Worm (Caenorhabditis elegans) whole organism, L1 larva: ENCODE measurements around the gene C31E10.5.

Source experiments
- C16A3.4 ChIP-seq: fragments of 150-350 bp; optimal IDR thresholded peaks from 2 replicates; lab custom pipeline; 2014; ENCODE audit warnings: missing biosample characterization, missing genetic modification characterization
- C34B4.2 ChIP-seq: sonication (generic microtip); optimal IDR thresholded peaks from 2 replicates; lab custom pipeline; 2017; ENCODE audit warnings: mild to moderate bottlenecking, missing genetic modification characterization, missing compliant biosample characterization
- aha-1 ChIP-seq: fragments of 150-350 bp; optimal IDR thresholded peaks from 2 replicates; lab custom pipeline; 2014; ENCODE audit warnings: missing biosample characterization, missing genetic modification characterization
- alr-1 ChIP-seq: fragments of 200-800 bp; sonication (Bioruptor generic); optimal IDR thresholded peaks from 2 replicates; lab custom pipeline; 2018; ENCODE audit warnings: borderline replicate concordance, mild to moderate bottlenecking, missing genetic modification characterization, missing compliant biosample characterization
- ceh-88 ChIP-seq: fragments of 200-800 bp; sonication (Bioruptor generic); IDR thresholded peaks from 2 replicates; pipeline ENCODE4 v1.3.6; 2022; ENCODE audit warnings: missing genetic modification characterization, missing compliant biosample characterization
- dsc-1 ChIP-seq: sonication (generic microtip); optimal IDR thresholded peaks from 2 replicates; lab custom pipeline; 2016; ENCODE audit warnings: mild to moderate bottlenecking, missing genetic modification characterization, missing compliant biosample characterization
- efl-1 ChIP-seq, 4 experiments: fragments of 150-350 bp; optimal IDR thresholded peaks in 3 of 4; peaks in 1 of 4; 1 replicate in 1 of 4; 2 replicates in 3 of 4; lab custom pipeline; 2014; ENCODE audit warnings: missing biosample characterization in 2 of 4, missing genetic modification characterization in 2 of 4, missing genetic modification reagents in 2 of 4
- efl-3 ChIP-seq: fragments of 200-800 bp; sonication (Bioruptor generic); optimal IDR thresholded peaks from 2 replicates; lab custom pipeline; 2018; ENCODE audit warnings: mild to moderate bottlenecking, missing genetic modification characterization, missing compliant biosample characterization
- fkh-8 ChIP-seq: sonication (generic microtip); optimal IDR thresholded peaks from 2 replicates; lab custom pipeline; 2016; ENCODE audit warnings: mild to moderate bottlenecking, missing genetic modification characterization, missing compliant biosample characterization
- grh-1 ChIP-seq: fragments of 200-800 bp; sonication (Bioruptor generic); IDR thresholded peaks from 2 replicates; pipeline ENCODE4 v1.3.6; 2022; ENCODE audit warnings: missing genetic modification reagents, missing genetic modification characterization, missing compliant biosample characterization
- hlh-4 ChIP-seq: sonication (generic microtip); optimal IDR thresholded peaks from 2 replicates; lab custom pipeline; 2016; ENCODE audit warnings: mild to moderate bottlenecking, missing genetic modification characterization, missing compliant biosample characterization
- hpl-2 ChIP-seq: fragments of 150-350 bp; optimal IDR thresholded peaks from 2 replicates; lab custom pipeline; 2014; ENCODE audit warnings: missing biosample characterization, missing genetic modification reagents, missing genetic modification characterization
- lin-13 ChIP-seq: fragments of 150-350 bp; optimal IDR thresholded peaks from 2 replicates; lab custom pipeline; 2014; ENCODE audit warnings: missing biosample characterization, missing genetic modification reagents, missing genetic modification characterization
- lin-14 ChIP-seq: fragments of 200-800 bp; sonication (Bioruptor generic); optimal IDR thresholded peaks from 2 replicates; lab custom pipeline; 2018; ENCODE audit warnings: mild to moderate bottlenecking, missing genetic modification characterization, moderate library complexity, missing compliant biosample characterization
- lin-39 ChIP-seq: fragments of 150-350 bp; optimal IDR thresholded peaks from 2 replicates; lab custom pipeline; 2014; ENCODE audit warnings: missing biosample characterization, missing genetic modification reagents, missing genetic modification characterization
- mep-1 ChIP-seq: fragments of 150-350 bp; optimal IDR thresholded peaks from 2 replicates; lab custom pipeline; 2014; ENCODE audit warnings: missing biosample characterization, missing genetic modification characterization
- nhr-11 ChIP-seq: fragments of 150-350 bp; optimal IDR thresholded peaks from 2 replicates; lab custom pipeline; 2014; ENCODE audit warnings: missing biosample characterization, missing genetic modification characterization
- nhr-77 ChIP-seq: fragments of 150-350 bp; optimal IDR thresholded peaks from 2 replicates; lab custom pipeline; 2014; ENCODE audit warnings: missing biosample characterization, missing genetic modification characterization
- pqm-1 ChIP-seq: sonication (generic microtip); optimal IDR thresholded peaks from 3 replicates; lab custom pipeline; 2017; ENCODE audit warnings: missing biosample characterization, missing genetic modification characterization
- rnt-1 ChIP-seq: sonication (generic microtip); optimal IDR thresholded peaks from 2 replicates; lab custom pipeline; 2016; ENCODE audit warnings: mild to moderate bottlenecking, missing genetic modification characterization, moderate library complexity, missing compliant biosample characterization
- skn-1 ChIP-seq: fragments of 150-350 bp; optimal IDR thresholded peaks from 2 replicates; lab custom pipeline; 2014; ENCODE audit warnings: missing biosample characterization, missing genetic modification characterization
- snu-23 ChIP-seq: sonication (generic microtip); optimal IDR thresholded peaks from 2 replicates; lab custom pipeline; 2016; ENCODE audit warnings: missing genetic modification characterization, missing compliant biosample characterization
- sup-37 ChIP-seq: fragments of 200-800 bp; sonication (Bioruptor generic); optimal IDR thresholded peaks from 2 replicates; lab custom pipeline; 2018; ENCODE audit warnings: mild to moderate bottlenecking, missing genetic modification characterization, missing compliant biosample characterization
- swsn-7 ChIP-seq: sonication (generic microtip); optimal IDR thresholded peaks from 2 replicates; lab custom pipeline; 2016; ENCODE audit warnings: missing genetic modification characterization, missing compliant biosample characterization
- xbp-1 ChIP-seq: sonication (generic microtip); optimal IDR thresholded peaks from 2 replicates; lab custom pipeline; 2016; ENCODE audit warnings: missing genetic modification characterization, missing compliant biosample characterization
- ztf-4 ChIP-seq: fragments of 150-350 bp; optimal IDR thresholded peaks from 2 replicates; lab custom pipeline; 2014; ENCODE audit warnings: missing biosample characterization, missing genetic modification characterization

C31E10.5 gene

DNA sequence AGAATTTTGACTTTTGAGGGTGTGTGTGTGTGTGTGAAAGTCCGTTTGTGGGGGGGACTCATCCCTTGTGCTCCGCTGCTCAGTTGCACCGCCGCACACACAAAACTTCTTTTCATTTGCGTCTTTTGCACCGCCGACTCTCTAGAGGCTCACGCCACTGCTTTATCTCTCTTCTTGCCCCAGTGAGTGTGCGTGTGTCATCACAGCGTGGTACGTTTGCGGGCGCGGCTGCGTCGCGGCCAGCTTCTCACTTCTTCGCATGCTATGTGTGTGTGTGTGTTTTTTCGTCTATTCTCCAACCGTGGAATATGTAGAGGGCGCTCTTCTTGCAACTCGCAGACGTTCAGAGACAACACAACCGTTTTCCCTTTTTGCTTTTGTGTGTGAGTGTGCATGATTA, 50.1 kb downstream of the C31E10.5 start (continued):
- TF ChIP-seq alr-1 (tag; lab: Kevin White, UChicago): no peak
- peak; percentile 82 for TF ChIP-seq fkh-8 (tag; lab: Kevin White, UChicago)
- peak; percentile 26 for TF ChIP-seq xbp-1 (tag; lab: Kevin White, UChicago)
- no peak for TF ChIP-seq nhr-11 (tag; lab: Kevin White, UChicago)
- peak; percentile 57 for TF ChIP-seq rnt-1 (tag; lab: Kevin White, UChicago)
- no peak for TF ChIP-seq lin-13 (GFP tag; lab: Kevin White, UChicago)

DNA sequence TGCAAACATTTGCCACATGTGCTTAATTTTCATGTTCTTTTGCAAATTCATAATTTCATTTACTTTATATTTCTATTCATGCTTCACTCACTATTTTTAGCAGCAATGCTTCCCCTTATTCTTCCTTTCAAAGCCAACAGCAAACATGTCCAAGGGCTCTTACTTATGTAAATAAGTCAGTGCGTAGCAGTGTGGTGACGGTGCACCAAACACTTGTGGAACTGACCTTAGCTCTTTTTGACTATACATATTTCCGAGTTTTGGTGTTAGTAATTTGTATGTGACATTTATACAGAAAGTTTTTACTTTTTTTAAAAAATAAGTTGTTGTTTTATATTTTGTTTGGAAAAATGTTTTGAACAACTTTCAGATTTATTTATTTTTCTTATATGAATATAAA, 50.5 kb downstream of the C31E10.5 start:
- no peak for TF ChIP-seq hpl-2 (GFP tag; lab: Kevin White, UChicago)
- TF ChIP-seq pqm-1: no peak
- TF ChIP-seq fkh-8 (tag; lab: Kevin White, UChicago): no peak
- no peak for TF ChIP-seq C34B4.2 (tag; lab: Kevin White, UChicago)
- no peak for TF ChIP-seq snu-23 (GFP tag; lab: Kevin White, UChicago)
- no peak for TF ChIP-seq swsn-7 (tag; lab: Kevin White, UChicago)
- TF ChIP-seq aha-1 (tag; lab: Kevin White, UChicago): no peak
- no peak for TF ChIP-seq hlh-4
- no peak for TF ChIP-seq lin-14 (GFP tag; lab: Kevin White, UChicago)
- TF ChIP-seq lin-13 (GFP tag; lab: Kevin White, UChicago): no peak

DNA sequence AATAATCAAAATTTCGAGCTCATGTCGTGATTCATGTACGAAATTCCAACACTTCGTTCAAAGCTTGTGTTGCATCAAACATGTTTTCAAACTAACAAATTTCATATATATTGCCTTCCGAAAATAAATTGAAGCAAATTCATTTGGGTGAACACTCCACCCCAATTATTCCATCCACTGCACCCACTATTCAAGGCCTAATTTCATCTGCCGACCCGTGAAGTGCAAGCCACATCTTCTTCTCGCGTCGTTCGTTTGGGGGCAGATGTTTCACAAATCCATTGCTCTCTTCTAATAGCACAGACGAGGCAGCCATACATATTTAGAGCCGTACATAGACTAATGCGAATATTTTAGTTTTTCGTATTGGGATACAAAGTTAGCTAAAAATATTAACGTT, 51.5 kb downstream of the C31E10.5 start:
- TF ChIP-seq efl-3 (GFP tag; lab: Kevin White, UChicago) (no peak), efl-1 (optimal IDR thresholded peaks at IDR 0.05; lab: Kevin White, UChicago) (no peak), efl-1 (GFP tag; optimal IDR thresholded peaks at IDR 0.05 in 1 of 2; lab: Kevin White, UChicago) (peak in 1 of 2 experiments; percentile 78), skn-1 (tag; lab: Kevin White, UChicago) (no peak)

DNA sequence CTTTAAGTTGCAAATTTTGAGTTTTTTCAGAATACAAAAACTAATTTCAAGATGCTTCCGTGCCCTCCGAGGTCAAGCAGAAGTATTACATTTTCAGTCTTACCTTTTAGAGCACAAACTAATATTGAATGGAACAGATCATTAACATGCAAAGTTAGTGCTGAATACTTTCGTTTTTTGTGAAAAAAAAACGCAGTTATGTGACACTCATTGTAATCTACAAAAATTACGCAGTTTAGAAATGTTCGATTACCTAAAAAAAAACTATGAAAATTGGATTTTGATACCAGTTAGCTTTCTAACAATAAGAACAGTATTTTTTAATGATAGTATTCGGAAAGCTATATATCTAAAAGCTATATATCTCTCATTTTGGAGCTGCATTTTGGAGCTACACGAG, 53.8 kb downstream of the C31E10.5 start:
- TF ChIP-seq lin-39: no peak
- no peak for TF ChIP-seq ceh-88 (GFP tag; lab: Robert Waterston, UW)
- no peak for TF ChIP-seq nhr-77 (tag; lab: Kevin White, UChicago)
- no peak for TF ChIP-seq C16A3.4 (tag; lab: Kevin White, UChicago)
- TF ChIP-seq mep-1 (tag; lab: Kevin White, UChicago): no peak
- TF ChIP-seq snu-23 (GFP tag; lab: Kevin White, UChicago): no peak
- no peak for TF ChIP-seq hlh-4
- no peak for TF ChIP-seq dsc-1 (tag; lab: Kevin White, UChicago)
- no peak for TF ChIP-seq ztf-4 (tag; lab: Kevin White, UChicago)
- no peak for TF ChIP-seq grh-1 (GFP tag; lab: Robert Waterston, UW)
- TF ChIP-seq sup-37 (GFP tag; lab: Kevin White, UChicago): no peak
- TF ChIP-seq, all 84 proteins: peak for 0
